Worm (Caenorhabditis elegans): ENCODE results near the gene col-166.
A peak's percentile ranks its signal among the peaks of the same experiment; 100 is the strongest.

DNA sequence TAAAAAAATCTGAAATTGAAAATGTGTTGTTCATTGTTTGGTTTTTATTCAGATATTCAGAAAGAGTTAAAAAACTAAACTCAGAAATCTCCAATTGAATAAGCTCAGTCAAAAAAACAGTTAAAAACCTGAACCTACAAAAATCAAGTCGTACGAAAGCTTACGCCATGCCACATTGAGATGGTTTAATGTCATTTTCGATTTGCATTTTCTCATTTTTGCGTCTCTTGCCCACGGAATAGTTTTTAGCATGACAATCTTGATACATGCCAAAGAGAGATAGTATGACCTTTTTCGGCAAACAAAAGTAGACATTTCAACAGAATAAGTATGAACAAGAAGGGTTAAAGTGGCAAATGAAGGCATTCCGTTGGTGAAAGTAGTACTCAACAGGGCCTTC is 1.2 kb downstream of the col-166 start:
- no peak for TF ChIP-seq nhr-23 (tag; optimal IDR thresholded peaks at IDR 0.05)
- TF ChIP-seq egl-27 (tag; optimal IDR thresholded peaks at IDR 0.05) = no peak
- TF ChIP-seq nhr-11 (tag; optimal IDR thresholded peaks at IDR 0.05) = no peak
- TF ChIP-seq nhr-77 (tag; optimal IDR thresholded peaks at IDR 0.05) = no peak
- no peak for TF ChIP-seq lsy-2 (tag; optimal IDR thresholded peaks at IDR 0.05)
- TF ChIP-seq ztf-11 (tag; optimal IDR thresholded peaks at IDR 0.05) = no peak
- no peak for TF ChIP-seq snpc-4 (tag; optimal IDR thresholded peaks at IDR 0.05)
- peak; percentile 79 for TF ChIP-seq nhr-25 (tag; optimal IDR thresholded peaks at IDR 0.05)

Measured in whole organism, L2 larva.